Fruit fly (Drosophila melanogaster): Measurements from ENCODE around the gene clumsy.

dm6 chr2L:21218240-21218911, 12.1 kb downstream of the clumsy start, which contains the start of gene CG8679:
- TF ChIP-seq psq (optimal IDR thresholded peaks at IDR 0.05) (no peak), pan (optimal IDR thresholded peaks at IDR 0.05) (no peak), Dll (optimal IDR thresholded peaks at IDR 0.05) (no peak), CG8478 (optimal IDR thresholded peaks at IDR 0.05) (no peak)
